Worm (Caenorhabditis elegans): ENCODE results near the gene spp-9.

DNA sequence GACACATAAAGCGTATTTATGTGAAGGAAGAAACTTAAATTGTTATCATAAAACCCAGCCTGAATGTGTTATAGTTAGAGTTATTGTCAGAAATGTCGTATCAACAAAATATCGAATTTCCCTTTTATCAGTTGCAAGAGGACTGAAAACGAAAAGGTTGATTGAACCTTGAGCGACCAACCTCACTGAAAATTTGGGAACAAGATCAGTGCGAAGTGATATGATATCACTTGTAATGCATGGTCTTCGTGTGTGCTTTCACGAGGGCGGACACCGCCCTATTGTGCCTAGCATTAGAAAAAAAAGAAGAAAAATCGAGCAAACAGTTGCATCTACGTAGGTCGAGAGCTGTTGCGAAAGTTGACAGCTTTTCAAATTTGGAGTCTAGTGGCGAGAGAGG is 39.9 kb upstream of the spp-9 start:
- no peak for TF ChIP-seq nhr-28 (tag; optimal IDR thresholded peaks at IDR 0.05)
- TF ChIP-seq lin-32 (GFP tag; optimal IDR thresholded peaks at IDR 0.05): no peak
- TF ChIP-seq blmp-1 (tag; optimal IDR thresholded peaks at IDR 0.05): no peak
- TF ChIP-seq mls-2 (tag; optimal IDR thresholded peaks at IDR 0.05): no peak
- TF ChIP-seq lsy-2 (tag; optimal IDR thresholded peaks at IDR 0.05): no peak
- TF ChIP-seq nhr-237 (tag; optimal IDR thresholded peaks at IDR 0.05): no peak
- no peak for TF ChIP-seq nhr-12 (tag; optimal IDR thresholded peaks at IDR 0.05)
- no peak for TF ChIP-seq ztf-11 (tag; optimal IDR thresholded peaks at IDR 0.05)
- TF ChIP-seq snpc-4 (tag; optimal IDR thresholded peaks at IDR 0.05): no peak
- TF ChIP-seq sptf-1 (tag; optimal IDR thresholded peaks at IDR 0.05): no peak
